Fruit fly (Drosophila melanogaster): ENCODE results near the gene CG13738.

The CG13738 gene

DNA sequence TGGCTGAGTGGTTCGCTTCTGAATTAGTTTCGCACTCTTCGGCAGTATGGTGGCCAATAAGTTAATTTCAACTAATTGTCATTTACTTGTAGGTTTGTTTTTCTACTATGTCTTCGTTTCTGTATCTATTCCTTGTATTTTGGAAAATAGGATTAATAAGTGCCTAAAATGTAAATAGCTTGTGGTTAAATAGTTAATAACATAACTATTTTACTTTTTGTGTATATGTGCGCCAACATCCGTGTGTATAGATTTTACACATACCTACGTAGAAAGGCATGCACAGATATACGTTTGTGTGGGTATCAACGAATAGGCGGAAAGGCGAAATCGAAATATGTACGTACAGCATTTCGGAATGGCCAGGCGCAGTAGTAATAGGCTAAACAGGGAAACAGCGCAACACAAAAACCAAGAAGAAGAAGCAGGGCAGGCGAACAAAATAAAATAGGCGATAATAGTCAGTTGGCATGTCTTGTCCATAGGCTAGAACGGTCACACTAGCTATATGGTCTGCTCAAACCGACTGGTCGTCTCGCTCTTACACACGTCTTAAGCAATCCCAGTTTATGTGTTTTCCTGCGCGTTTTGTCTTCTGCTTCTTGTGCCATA is 29.4 kb upstream of the CG13738 start:
- TF ChIP-seq CG4360 (GFP tag; IDR thresholded peaks at IDR 0.05) (no peak), Kr (GFP tag; optimal IDR thresholded peaks at IDR 0.05) (no peak), en (GFP tag; optimal IDR thresholded peaks at IDR 0.05) (no peak), CoRest (tag; optimal IDR thresholded peaks at IDR 0.05) (no peak), CG9437 (GFP tag; optimal IDR thresholded peaks at IDR 0.05) (peak; percentile 24), slbo (GFP tag; IDR thresholded peaks at IDR 0.05) (peak; percentile 27; the same call in 1 of the 2 replicates), nerfin-2 (GFP tag; IDR thresholded peaks at IDR 0.05; ENCODE audit: partially characterized antibody) (no peak), NC2β (GFP tag; optimal IDR thresholded peaks at IDR 0.05) (peak; percentile 6), ewg (GFP tag; optimal IDR thresholded peaks at IDR 0.05) (peak; percentile 90), CG8478 (optimal IDR thresholded peaks at IDR 0.05) (no peak), Nf-YB (GFP tag; optimal IDR thresholded peaks at IDR 0.05) (peak; percentile 40), dan (GFP tag; IDR thresholded peaks at IDR 0.05) (no peak), zfh2 (GFP tag; optimal IDR thresholded peaks at IDR 0.05) (peak; percentile 14), CG13624 (GFP tag; optimal IDR thresholded peaks at IDR 0.05) (peak; percentile 29), CrebB (tag; optimal IDR thresholded peaks at IDR 0.05) (peak; percentile 17), onecut (GFP tag; IDR thresholded peaks at IDR 0.05) (peak; percentile 38; the same call in 1 of the 2 replicates), CG13894 (tag; optimal IDR thresholded peaks at IDR 0.05) (peak; percentile 51), Eip74EF (GFP tag; optimal IDR thresholded peaks at IDR 0.05) (peak in 1 of 2 experiments; percentile 35), trem (tag; optimal IDR thresholded peaks at IDR 0.05) (peak; percentile 98), sens (GFP tag) (peak; percentile 59), CG10321 (GFP tag; IDR thresholded peaks at IDR 0.05) (peak; percentile 99), Lhr (GFP tag; optimal IDR thresholded peaks at IDR 0.05) (peak; percentile 2), abd-A (tag; optimal IDR thresholded peaks at IDR 0.05) (peak; percentile 97), CG7745 (tag; optimal IDR thresholded peaks at IDR 0.05) (peak; percentile 2), mirr (GFP tag; optimal IDR thresholded peaks at IDR 0.05) (peak; percentile 37), Fer1 (GFP tag; optimal IDR thresholded peaks at IDR 0.05) (peak; percentile 27), CG32767 (GFP tag; IDR thresholded peaks at IDR 0.05) (peak; percentile 74), CG17385 (GFP tag; optimal IDR thresholded peaks at IDR 0.05) (peak; percentile 99), tx (GFP tag; optimal IDR thresholded peaks at IDR 0.05) (no peak), CG2120 (GFP tag; optimal IDR thresholded peaks at IDR 0.05) (no peak), bcd (GFP tag; optimal IDR thresholded peaks at IDR 0.05) (no peak), Xbp1 (GFP tag; optimal IDR thresholded peaks at IDR 0.05) (no peak), Dip2 (GFP tag; IDR thresholded peaks at IDR 0.05) (no peak), Oli (tag; optimal IDR thresholded peaks at IDR 0.05) (no peak), NK7.1 (GFP tag; optimal IDR thresholded peaks at IDR 0.05) (no peak), Drgx (GFP tag; IDR thresholded peaks at IDR 0.05) (0 out of 2 replicates have a peak, but pooled peaks have one; percentile 6), Pdp1 (GFP tag; optimal IDR thresholded peaks at IDR 0.05) (peak in 1 of 2 experiments; percentile 42), CG15514 (GFP tag; optimal IDR thresholded peaks at IDR 0.05) (peak; percentile 54), CG9797 (GFP tag; optimal IDR thresholded peaks at IDR 0.05) (peak; percentile 68), Gsc (GFP tag; IDR thresholded peaks at IDR 0.05) (no peak), CG11085 (GFP tag; IDR thresholded peaks at IDR 0.05) (no peak), CG12219 (GFP tag; optimal IDR thresholded peaks at IDR 0.05) (peak; percentile 9), CG32532 (GFP tag; IDR thresholded peaks at IDR 0.05) (0 out of 2 replicates have a peak, but pooled peaks have one; percentile 30), Dek (tag; optimal IDR thresholded peaks at IDR 0.05) (peak; percentile 12), Hr51 (GFP tag; optimal IDR thresholded peaks at IDR 0.05) (peak in 1 of 2 experiments; percentile 13), CG18619 (GFP tag; optimal IDR thresholded peaks at IDR 0.05) (peak; percentile 11), CG12769 (tag; optimal IDR thresholded peaks at IDR 0.05) (peak; percentile 59), Rfx (GFP tag; IDR thresholded peaks at IDR 0.05) (0 out of 2 replicates have a peak, but pooled peaks have one; percentile 16), row (GFP tag; IDR thresholded peaks at IDR 0.05) (peak; percentile 16; the same call in 1 of the 3 replicates)

Data from whole organism, embryonic.